Worm (Caenorhabditis elegans) whole organism, L3 larva: ENCODE results near the gene col-163.

ENCODE experiments used
- daf-12 ChIP-seq: fragments of 150-350 bp; optimal IDR thresholded peaks from 2 replicates; lab custom pipeline; 2014; ENCODE audit warnings: missing biosample characterization, missing genetic modification reagents, missing genetic modification characterization
- fos-1 ChIP-seq: fragments of 150-350 bp; optimal IDR thresholded peaks from 2 replicates; lab custom pipeline; 2014; ENCODE audit warnings: missing biosample characterization, missing genetic modification characterization
- mdl-1 ChIP-seq: fragments of 150-350 bp; optimal IDR thresholded peaks from 2 replicates; lab custom pipeline; 2014; ENCODE audit warnings: missing biosample characterization, missing genetic modification characterization
- nhr-237 ChIP-seq: fragments of 150-350 bp; optimal IDR thresholded peaks from 2 replicates; lab custom pipeline; 2014; ENCODE audit warnings: missing biosample characterization, missing genetic modification characterization

- TF ChIP-seq nhr-237 = no peak
- TF ChIP-seq mdl-1 (tag; lab: Kevin White, UChicago) = no peak
- no peak for TF ChIP-seq daf-12 (tag; lab: Kevin White, UChicago)
- TF ChIP-seq fos-1 (tag; lab: Kevin White, UChicago) = no peak
These were observed 38.1 kb upstream of the col-163 start, which contains the start of gene F26F2.1 for ce11 chrV:20561795-20562194.
